Fruit fly (Drosophila melanogaster) whole organism, pupa: Measurements from ENCODE around the gene gl.

Experiments
- CG10348 ChIP-seq: fragments of 200-800 bp; sonication (Bioruptor generic); IDR thresholded peaks from 2 replicates; pipeline ENCODE4 v1.3.6; 2022; ENCODE audit warnings: missing biosample characterization, missing genetic modification characterization
- CG13204 ChIP-seq: fragments of 200-800 bp; sonication (Bioruptor generic); optimal IDR thresholded peaks from 2 replicates; lab custom pipeline; 2018; ENCODE audit warnings: missing biosample characterization, mild to moderate bottlenecking, missing genetic modification characterization, moderate library complexity
- CG14655 ChIP-seq: fragments of 200-800 bp; sonication (Bioruptor generic); optimal IDR thresholded peaks from 3 replicates; lab custom pipeline; 2017; ENCODE audit warnings: mild to moderate bottlenecking, missing biosample characterization, missing genetic modification reagents, missing genetic modification characterization
- CG17806 ChIP-seq: fragments of 200-800 bp; sonication (Bioruptor generic); optimal IDR thresholded peaks from 2 replicates; lab custom pipeline; 2018; ENCODE audit warnings: missing biosample characterization, mild to moderate bottlenecking, missing genetic modification characterization, moderate library complexity
- CG32121 ChIP-seq: fragments of 200-800 bp; sonication (Bioruptor generic); IDR thresholded peaks from 2 replicates; pipeline ENCODE4 v1.3.6; 2022; ENCODE audit warnings: missing biosample characterization, missing genetic modification characterization
- CG4496 ChIP-seq: fragments of 200-800 bp; sonication (Bioruptor generic); IDR thresholded peaks from 3 replicates; pipeline ENCODE4 v1.3.6; 2022; ENCODE audit warnings: missing biosample characterization, missing genetic modification characterization
- CG8301 ChIP-seq: fragments of 200-800 bp; sonication (Bioruptor generic); optimal IDR thresholded peaks from 2 replicates; lab custom pipeline; 2018; ENCODE audit warnings: missing biosample characterization, mild to moderate bottlenecking, missing genetic modification characterization
- CG9948 ChIP-seq: fragments of 200-800 bp; sonication (Bioruptor generic); optimal IDR thresholded peaks from 2 replicates; lab custom pipeline; 2018; ENCODE audit warnings: missing biosample characterization, mild to moderate bottlenecking, missing genetic modification characterization, moderate library complexity
- EcR ChIP-seq: fragments of 200-800 bp; sonication (Bioruptor generic); optimal IDR thresholded peaks from 3 replicates; lab custom pipeline; 2019; ENCODE audit warnings: missing biosample characterization, missing genetic modification characterization, mild to moderate bottlenecking, moderate library complexity, missing genetic modification reagents
- Pif1B ChIP-seq: fragments of 200-800 bp; sonication (Bioruptor generic); optimal IDR thresholded peaks from 3 replicates; lab custom pipeline; 2016; ENCODE audit warnings: missing biosample characterization, missing genetic modification characterization
- Snoo ChIP-seq: fragments of 200-800 bp; sonication (Bioruptor generic); optimal IDR thresholded peaks from 3 replicates; lab custom pipeline; 2017; ENCODE audit warnings: missing biosample characterization, mild to moderate bottlenecking, missing genetic modification characterization, inconsistent platforms
- fd96Ca ChIP-seq: fragments of 200-800 bp; sonication (Bioruptor generic); IDR thresholded peaks from 3 replicates; pipeline ENCODE4 v1.3.6; 2022; ENCODE audit warnings: missing biosample characterization, missing genetic modification characterization
- rn ChIP-seq: fragments of 200-800 bp; sonication (Bioruptor generic); IDR thresholded peaks from 2 replicates; pipeline ENCODE4 v1.3.6; 2022; ENCODE audit warnings: missing biosample characterization, missing genetic modification characterization

dm6 chr3R:18404713-18405112 is 32.2 kb upstream of the gl start, which contains the start of gene CG7685:
- TF ChIP-seq CG4496 (GFP tag; lab: Robert Waterston, UW) (peak; percentile 68), rn (GFP tag; lab: Robert Waterston, UW) (no peak), EcR (GFP tag; lab: Kevin White, UChicago) (no peak), CG8301 (tag; lab: Kevin White, UChicago) (peak; percentile 28), Pif1B (GFP tag; lab: Kevin White, UChicago) (peak; percentile 63), fd96Ca (GFP tag; lab: Robert Waterston, UW) (peak; percentile 40; the same call in 1 of the 3 replicates), CG13204 (GFP tag; lab: Kevin White, UChicago) (no peak), CG14655 (GFP tag; lab: Kevin White, UChicago) (no peak), CG17806 (peak; percentile 54), CG32121 (GFP tag; lab: Robert Waterston, UW) (peak; percentile 66; the same call in 1 of the 2 replicates), CG10348 (GFP tag; lab: Robert Waterston, UW) (no peak), Snoo (tag; lab: Kevin White, UChicago) (peak; percentile 63), CG9948 (peak; percentile 7)
